Fruit fly (Drosophila melanogaster) whole organism, embryonic: ENCODE results near the gene CG10874.
A peak's percentile ranks its signal among the peaks of the same experiment; 100 is the strongest.

ENCODE experiments used
- Adf1 ChIP-seq: fragments of 200-800 bp; sonication (Bioruptor generic); IDR thresholded peaks from 2 replicates; pipeline ENCODE4 v1.3.6; 2022; ENCODE audit warnings: missing biosample characterization, missing genetic modification characterization
- CG10147 ChIP-seq: fragments of 200-800 bp; sonication (Bioruptor generic); optimal IDR thresholded peaks from 2 replicates; lab custom pipeline; 2019; ENCODE audit warnings: missing biosample characterization, mild to moderate bottlenecking, missing genetic modification characterization, moderate library complexity
- CG10321 ChIP-seq: fragments of 200-800 bp; sonication (Bioruptor generic); IDR thresholded peaks from 2 replicates; pipeline ENCODE4 v1.3.6; 2022; ENCODE audit warnings: missing biosample characterization, missing genetic modification characterization
- CG10565 ChIP-seq: fragments of 200-800 bp; sonication (Bioruptor generic); optimal IDR thresholded peaks from 3 replicates; lab custom pipeline; 2016; ENCODE audit warnings: missing biosample characterization, mild to moderate bottlenecking, missing genetic modification characterization
- CG12155 ChIP-seq: fragments of 200-800 bp; sonication (Bioruptor generic); optimal IDR thresholded peaks from 3 replicates; lab custom pipeline; 2016; ENCODE audit warnings: missing biosample characterization, missing genetic modification characterization
- CG13775 ChIP-seq: fragments of 200-800 bp; sonication (Bioruptor generic); optimal IDR thresholded peaks from 3 replicates; lab custom pipeline; 2017; ENCODE audit warnings: missing biosample characterization, mild to moderate bottlenecking, missing genetic modification characterization
- CG14965 ChIP-seq: fragments of 200-800 bp; sonication (Bioruptor generic); optimal IDR thresholded peaks from 2 replicates; lab custom pipeline; 2016; ENCODE audit warnings: missing biosample characterization, missing genetic modification characterization, borderline replicate concordance
- CG15011 ChIP-seq: fragments of 200-800 bp; sonication (Bioruptor generic); optimal IDR thresholded peaks from 3 replicates; lab custom pipeline; 2018; ENCODE audit warnings: missing biosample characterization, mild to moderate bottlenecking, missing genetic modification characterization
- CG17568 ChIP-seq: fragments of 200-800 bp; sonication (Bioruptor generic); optimal IDR thresholded peaks from 2 replicates; lab custom pipeline; 2018; ENCODE audit warnings: missing biosample characterization, mild to moderate bottlenecking, missing genetic modification characterization, moderate library complexity
- CG17802 ChIP-seq: fragments of 200-800 bp; sonication (Bioruptor generic); optimal IDR thresholded peaks from 2 replicates; lab custom pipeline; 2018; ENCODE audit warnings: missing biosample characterization, mild to moderate bottlenecking, missing genetic modification characterization, moderate library complexity
- CG17829 ChIP-seq: fragments of 200-800 bp; optimal IDR thresholded peaks from 2 replicates; lab custom pipeline; 2019; ENCODE audit warnings: missing biosample characterization, mild to moderate bottlenecking, missing genetic modification characterization, moderate library complexity
- CG2889 ChIP-seq: fragments of 200-800 bp; sonication (Bioruptor generic); IDR thresholded peaks from 3 replicates; pipeline ENCODE4 v1.3.6; 2022; ENCODE audit warnings: missing biosample characterization, missing genetic modification characterization
- CG3995 ChIP-seq: fragments of 200-800 bp; sonication (Bioruptor generic); optimal IDR thresholded peaks from 3 replicates; lab custom pipeline; 2016; ENCODE audit warnings: missing biosample characterization, missing genetic modification characterization
- CG4730 ChIP-seq: fragments of 200-800 bp; sonication (Bioruptor generic); IDR thresholded peaks from 2 replicates; pipeline ENCODE4 v1.3.6; 2022; ENCODE audit warnings: missing biosample characterization, missing genetic modification characterization
- CG8089 ChIP-seq: fragments of 200-800 bp; sonication (Bioruptor generic); optimal IDR thresholded peaks from 3 replicates; lab custom pipeline; 2016; ENCODE audit warnings: missing biosample characterization, missing genetic modification characterization
- CG9797 ChIP-seq: fragments of 200-800 bp; sonication (Bioruptor generic); optimal IDR thresholded peaks from 3 replicates; lab custom pipeline; 2018; ENCODE audit warnings: missing biosample characterization, mild to moderate bottlenecking, missing genetic modification characterization
- CrebB ChIP-seq: fragments of 200-800 bp; sonication (Bioruptor generic); optimal IDR thresholded peaks from 3 replicates; lab custom pipeline; 2018; ENCODE audit warnings: missing biosample characterization, mild to moderate bottlenecking, missing genetic modification characterization
- D19A ChIP-seq: fragments of 200-800 bp; optimal IDR thresholded peaks from 3 replicates; lab custom pipeline; 2019; ENCODE audit warnings: missing biosample characterization, mild to moderate bottlenecking, missing genetic modification characterization, moderate library complexity
- E2f1 ChIP-seq: fragments of 200-800 bp; sonication (Bioruptor generic); IDR thresholded peaks from 2 replicates; pipeline ENCODE4 v1.3.6; 2022; ENCODE audit warnings: missing biosample characterization, missing genetic modification characterization
- Eip74EF ChIP-seq, 2 experiments: fragments of 200-800 bp in 1 of 2; fragments of >200 bp in 1 of 2; sonication (Bioruptor generic) in 1 of 2; optimal IDR thresholded peaks; 2 replicates each; lab custom pipeline; 2017 to 2019; ENCODE audit warnings: missing biosample characterization in 2 of 2, missing genetic modification characterization in 2 of 2, mild to moderate bottlenecking in 1 of 2, moderate library complexity in 1 of 2
- Ets97D ChIP-seq: fragments of 200-800 bp; sonication (Bioruptor generic); optimal IDR thresholded peaks from 3 replicates; lab custom pipeline; 2016; ENCODE audit warnings: missing biosample characterization, missing genetic modification characterization
- Fer3 ChIP-seq: fragments of 200-800 bp; sonication (Bioruptor generic); optimal IDR thresholded peaks from 2 replicates; lab custom pipeline; 2018; ENCODE audit warnings: missing biosample characterization, mild to moderate bottlenecking, missing genetic modification characterization, moderate library complexity
- H2.0 ChIP-seq: fragments of 200-800 bp; sonication (Bioruptor generic); IDR thresholded peaks from 2 replicates; pipeline ENCODE4 v1.3.6; 2022; ENCODE audit warnings: missing biosample characterization, missing genetic modification characterization
- HLHmδ ChIP-seq: fragments of 200-800 bp; sonication (Bioruptor generic); optimal IDR thresholded peaks from 2 replicates; lab custom pipeline; 2018; ENCODE audit warnings: missing biosample characterization, mild to moderate bottlenecking, missing genetic modification characterization, moderate library complexity
- Hand ChIP-seq: fragments of 200-800 bp; sonication (Bioruptor generic); optimal IDR thresholded peaks from 2 replicates; lab custom pipeline; 2017; ENCODE audit warnings: mild to moderate bottlenecking, missing biosample characterization, missing genetic modification reagents, missing genetic modification characterization
- Hmx ChIP-seq: fragments of 200-800 bp; sonication (Bioruptor generic); optimal IDR thresholded peaks from 2 replicates; lab custom pipeline; 2016; ENCODE audit warnings: missing biosample characterization, missing genetic modification characterization
- Hr51 ChIP-seq, 2 experiments: fragments of 200-800 bp; sonication (Bioruptor generic); optimal IDR thresholded peaks; 2 replicates in 1 of 2; 3 replicates in 1 of 2; lab custom pipeline; 2016 to 2018; ENCODE audit warnings: missing biosample characterization in 2 of 2, missing genetic modification characterization in 2 of 2, mild to moderate bottlenecking in 1 of 2, moderate library complexity in 1 of 2
- Hr78 ChIP-seq, 2 experiments: fragments of 200-800 bp in 1 of 2; fragments of >200 bp in 1 of 2; sonication (Bioruptor generic) in 1 of 2; optimal IDR thresholded peaks; 2 replicates each; lab custom pipeline; 2017 to 2019; ENCODE audit warnings: missing biosample characterization in 2 of 2, missing genetic modification characterization in 2 of 2, mild to moderate bottlenecking in 1 of 2, moderate library complexity in 1 of 2
- MBD-R2 ChIP-seq: fragments of 200-800 bp; sonication (Bioruptor generic); IDR thresholded peaks from 2 replicates; pipeline ENCODE4 v1.3.6; 2022; ENCODE audit warnings: missing biosample characterization, missing genetic modification characterization
- Mad ChIP-seq: fragments of 200-800 bp; sonication (Bioruptor generic); optimal IDR thresholded peaks from 2 replicates; lab custom pipeline; 2016; ENCODE audit warnings: missing biosample characterization, missing genetic modification characterization
- Meics ChIP-seq: fragments of 200-800 bp; sonication (Bioruptor generic); optimal IDR thresholded peaks from 2 replicates; lab custom pipeline; 2017; ENCODE audit warnings: missing biosample characterization, mild to moderate bottlenecking, missing genetic modification characterization
- Myb ChIP-seq: fragments of 200-800 bp; sonication (Bioruptor generic); optimal IDR thresholded peaks from 2 replicates; lab custom pipeline; 2016; ENCODE audit warnings: missing biosample characterization, missing genetic modification characterization
- NfI ChIP-seq: fragments of 200-800 bp; sonication (Bioruptor generic); optimal IDR thresholded peaks from 3 replicates; lab custom pipeline; 2018; ENCODE audit warnings: missing biosample characterization, mild to moderate bottlenecking, missing genetic modification characterization, moderate library complexity
- Oaz ChIP-seq: fragments of 200-800 bp; sonication (Bioruptor generic); IDR thresholded peaks from 2 replicates; pipeline ENCODE4 v1.3.6; 2022; ENCODE audit warnings: missing biosample characterization, missing genetic modification characterization
- Spps ChIP-seq: fragments of 200-800 bp; sonication (Bioruptor generic); optimal IDR thresholded peaks from 2 replicates; lab custom pipeline; 2018; ENCODE audit warnings: missing biosample characterization, mild to moderate bottlenecking, missing genetic modification characterization
- bbx ChIP-seq: fragments of 200-800 bp; sonication (Bioruptor generic); IDR thresholded peaks from 2 replicates; pipeline ENCODE4 v1.3.6; 2022; ENCODE audit warnings: missing biosample characterization, missing genetic modification characterization; ENCODE audit not compliant: partially characterized antibody
- fd3F ChIP-seq: fragments of 200-800 bp; sonication (Bioruptor generic); optimal IDR thresholded peaks from 2 replicates; lab custom pipeline; 2018; ENCODE audit warnings: missing biosample characterization, mild to moderate bottlenecking, missing genetic modification characterization, moderate library complexity
- gro ChIP-seq: fragments of 200-800 bp; sonication (Bioruptor generic); optimal IDR thresholded peaks from 2 replicates; lab custom pipeline; 2016; ENCODE audit warnings: missing biosample characterization, missing genetic modification characterization
- ind ChIP-seq: fragments of 200-800 bp; sonication (Bioruptor generic); optimal IDR thresholded peaks from 3 replicates; lab custom pipeline; 2016; ENCODE audit warnings: missing biosample characterization, missing genetic modification characterization
- nau ChIP-seq: fragments of 200-800 bp; sonication (Bioruptor generic); optimal IDR thresholded peaks from 3 replicates; lab custom pipeline; 2017; ENCODE audit warnings: missing biosample characterization, mild to moderate bottlenecking, missing genetic modification characterization, missing genetic modification reagents
- pfk ChIP-seq: fragments of 200-800 bp; sonication (Bioruptor generic); optimal IDR thresholded peaks from 2 replicates; lab custom pipeline; 2018; ENCODE audit warnings: missing biosample characterization, mild to moderate bottlenecking, missing genetic modification characterization, moderate library complexity
- phol ChIP-seq: fragments of 200-800 bp; sonication (Bioruptor generic); optimal IDR thresholded peaks from 3 replicates; lab custom pipeline; 2018; ENCODE audit warnings: missing biosample characterization, mild to moderate bottlenecking, missing genetic modification characterization, moderate library complexity
- pita ChIP-seq: fragments of 200-800 bp; sonication (Bioruptor generic); optimal IDR thresholded peaks from 2 replicates; lab custom pipeline; 2017; ENCODE audit warnings: missing biosample characterization, mild to moderate bottlenecking, missing genetic modification characterization
- pros ChIP-seq: fragments of 200-800 bp; sonication (Bioruptor generic); optimal IDR thresholded peaks from 3 replicates; lab custom pipeline; 2019; ENCODE audit warnings: missing biosample characterization, mild to moderate bottlenecking, missing genetic modification characterization, moderate library complexity
- rib ChIP-seq: fragments of 200-800 bp; sonication (Bioruptor generic); IDR thresholded peaks from 2 replicates; pipeline ENCODE4 v1.3.6; 2022; ENCODE audit warnings: missing biosample characterization, missing genetic modification characterization
- sd ChIP-seq: fragments of 200-800 bp; sonication (Bioruptor generic); optimal IDR thresholded peaks from 3 replicates; lab custom pipeline; 2018; ENCODE audit warnings: missing biosample characterization, mild to moderate bottlenecking, missing genetic modification characterization, moderate library complexity
- ttk ChIP-seq: fragments of 200-800 bp; sonication (Bioruptor generic); IDR thresholded peaks from 2 replicates; pipeline ENCODE4 v2.1.2; 2022; ENCODE audit warnings: missing biosample characterization, missing genetic modification characterization
- vvl ChIP-seq: fragments of 200-800 bp; sonication (Bioruptor generic); IDR thresholded peaks from 2 replicates; pipeline ENCODE4 v1.3.6; 2022; ENCODE audit warnings: missing biosample characterization, missing genetic modification characterization
- wek ChIP-seq: fragments of 200-800 bp; sonication (Bioruptor generic); optimal IDR thresholded peaks from 3 replicates; lab custom pipeline; 2018; ENCODE audit warnings: missing biosample characterization, mild to moderate bottlenecking, missing genetic modification characterization, moderate library complexity

The CG10874 gene

dm6 chr2L:2163568-2163953, 28.6 kb downstream of the CG10874 start (continued):
- TF ChIP-seq fd3F (GFP tag; lab: Kevin White, UChicago), result peak; percentile 40
- TF ChIP-seq CG3995, result peak; percentile 40
- peak; percentile 67; the same call in 1 of the 2 replicates for TF ChIP-seq MBD-R2
- TF ChIP-seq Meics (GFP tag; lab: Kevin White, UChicago), result peak; percentile 64
- peak; percentile 66 for TF ChIP-seq Ets97D (GFP tag; lab: Kevin White, UChicago)
- TF ChIP-seq CG13775 (GFP tag; lab: Kevin White, UChicago), result peak; percentile 91
- peak in 1 of 2 experiments; percentile 51 for TF ChIP-seq Hr78 (GFP tag; optimal IDR thresholded peaks at IDR 0.05; lab: Kevin White, UChicago)
- TF ChIP-seq CG10147 (GFP tag; lab: Kevin White, UChicago), result peak; percentile 45
- peak; percentile 23 for TF ChIP-seq CG9797 (GFP tag; lab: Kevin White, UChicago)
- TF ChIP-seq sd (tag; lab: Kevin White, UChicago), result peak; percentile 35
- peak; percentile 72 for TF ChIP-seq CrebB
- peak; percentile 93 for TF ChIP-seq Mad (GFP tag; lab: Kevin White, UChicago)
- peak; percentile 73 for TF ChIP-seq Fer3 (tag; lab: Kevin White, UChicago)
- peak; percentile 10; the same call in 1 of the 2 replicates for TF ChIP-seq Adf1 (GFP tag; lab: Robert Waterston, UW)
- TF ChIP-seq nau (GFP tag; lab: Kevin White, UChicago), result peak; percentile 72
- TF ChIP-seq bbx (GFP tag; lab: Robert Waterston, UW), result no peak
- TF ChIP-seq Eip74EF (GFP tag; optimal IDR thresholded peaks at IDR 0.05; lab: Kevin White, UChicago), result peak in 1 of 2 experiments; percentile 57
- peak; percentile 63 for TF ChIP-seq pros (GFP tag; lab: Kevin White, UChicago)
- peak; percentile 92 for TF ChIP-seq H2.0 (GFP tag; lab: Robert Waterston, UW)
- TF ChIP-seq Spps (tag; lab: Kevin White, UChicago), result peak; percentile 85
- TF ChIP-seq HLHmδ, result peak; percentile 16
- TF ChIP-seq CG12155 (GFP tag; lab: Kevin White, UChicago), result peak; percentile 69
- TF ChIP-seq Myb (GFP tag; lab: Kevin White, UChicago), result peak; percentile 79
- peak; percentile 73 for TF ChIP-seq CG17568 (GFP tag; lab: Kevin White, UChicago)
- peak; percentile 86 for TF ChIP-seq CG4730 (GFP tag; lab: Robert Waterston, UW)
- TF ChIP-seq gro (GFP tag; lab: Kevin White, UChicago), result no peak
- TF ChIP-seq Hmx (GFP tag; lab: Kevin White, UChicago), result peak; percentile 48
- peak; percentile 76 for TF ChIP-seq CG17802 (tag; lab: Kevin White, UChicago)
- TF ChIP-seq CG8089 (GFP tag; lab: Kevin White, UChicago), result peak; percentile 90
- peak; percentile 91 for TF ChIP-seq phol
- peak; percentile 73 for TF ChIP-seq Oaz (GFP tag; lab: Robert Waterston, UW)
- peak; percentile 82 for TF ChIP-seq ind (GFP tag; lab: Kevin White, UChicago)
- TF ChIP-seq CG10321 (GFP tag; lab: Robert Waterston, UW), result 0 out of 2 replicates have a peak, but pooled peaks have one; percentile 32
- peak; percentile 86 for TF ChIP-seq D19A (tag; lab: Kevin White, UChicago)
- TF ChIP-seq pita (GFP tag; lab: Kevin White, UChicago), result no peak
- TF ChIP-seq pfk (GFP tag; lab: Kevin White, UChicago), result no peak
- peak; percentile 96 for TF ChIP-seq vvl (GFP tag; lab: Robert Waterston, UW)
- TF ChIP-seq CG14965, result peak; percentile 40
- peak; percentile 65 for TF ChIP-seq wek
- peak; percentile 43 for TF ChIP-seq Hand
- TF ChIP-seq E2f1, result peak; percentile 93
- peak; percentile 91 for TF ChIP-seq ttk (GFP tag; lab: Robert Waterston, UW)
- TF ChIP-seq NfI, result peak; percentile 74
- peak; percentile 86 for TF ChIP-seq rib (GFP tag; lab: Robert Waterston, UW)
- TF ChIP-seq CG2889 (GFP tag; lab: Robert Waterston, UW), result peak; percentile 84
- TF ChIP-seq CG10565, result peak; percentile 17
- TF ChIP-seq CG17829 (tag; lab: Kevin White, UChicago), result peak; percentile 95
- TF ChIP-seq CG15011 (GFP tag; lab: Kevin White, UChicago), result peak; percentile 44
- TF ChIP-seq Hr51 (GFP tag; optimal IDR thresholded peaks at IDR 0.05; lab: Kevin White, UChicago), result peak; percentile 78 to 92
